Worm (Caenorhabditis elegans): ENCODE results near the gene emg-1.
A peak's percentile ranks its signal among the peaks of the same experiment; 100 is the strongest.

DNA sequence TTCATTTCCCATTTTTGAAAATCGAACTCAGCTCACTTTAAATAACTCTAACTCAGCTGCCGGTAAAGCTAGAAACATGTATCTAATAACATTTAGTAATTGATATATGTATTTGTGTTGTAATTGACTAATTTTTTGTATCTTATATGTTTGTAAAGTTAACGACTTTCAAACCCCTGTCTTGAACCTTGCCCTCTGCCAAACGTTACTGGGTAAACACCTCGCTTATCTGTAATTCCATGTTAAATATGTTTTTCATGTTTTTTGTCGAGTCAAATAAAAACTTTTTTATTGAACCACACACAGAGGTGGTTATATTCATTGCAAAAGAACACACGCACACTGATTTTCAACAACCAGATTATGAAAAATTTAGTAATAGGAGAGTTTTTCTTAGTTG is 19.5 kb upstream of the emg-1 start:
- TF ChIP-seq pha-4 (tag; optimal IDR thresholded peaks at IDR 0.05): peak; percentile 48
- TF ChIP-seq lsy-12 (tag; optimal IDR thresholded peaks at IDR 0.05): peak; percentile 3
- TF ChIP-seq pqm-1 (tag; optimal IDR thresholded peaks at IDR 0.05): no peak
- TF ChIP-seq lin-39 (tag; optimal IDR thresholded peaks at IDR 0.05): no peak
- no peak for TF ChIP-seq nhr-76 (tag; optimal IDR thresholded peaks at IDR 0.05)
- no peak for TF ChIP-seq ZK546.5 (tag; optimal IDR thresholded peaks at IDR 0.05)
- no peak for TF ChIP-seq mdl-1 (tag; optimal IDR thresholded peaks at IDR 0.05)
- no peak for TF ChIP-seq nhr-67 (tag; optimal IDR thresholded peaks at IDR 0.05)
- TF ChIP-seq skn-1 (tag; optimal IDR thresholded peaks at IDR 0.05): no peak

Measured in whole organism, L3 larva.